Fruit fly (Drosophila melanogaster) whole organism, embryonic: ENCODE data around the gene CG34267.

Source experiments
- ATbp ChIP-seq: fragments of 200-800 bp; sonication (Bioruptor generic); optimal IDR thresholded peaks from 2 replicates; lab custom pipeline; 2017; ENCODE audit warnings: missing biosample characterization, mild to moderate bottlenecking, missing genetic modification characterization, missing genetic modification reagents
- Asciz ChIP-seq: fragments of 200-800 bp; sonication (Bioruptor generic); optimal IDR thresholded peaks from 2 replicates; lab custom pipeline; 2017; ENCODE audit warnings: missing biosample characterization, mild to moderate bottlenecking, missing genetic modification characterization, missing genetic modification reagents
- CG10209 ChIP-seq: fragments of 200-800 bp; sonication (Bioruptor generic); optimal IDR thresholded peaks from 3 replicates; lab custom pipeline; 2017; ENCODE audit warnings: missing biosample characterization, mild to moderate bottlenecking, missing genetic modification characterization, missing genetic modification reagents
- CG10366 ChIP-seq: fragments of 200-800 bp; sonication (Bioruptor generic); IDR thresholded peaks from 2 replicates; pipeline ENCODE4 v1.3.6; 2022; ENCODE audit warnings: missing biosample characterization, missing genetic modification characterization
- CG11398 ChIP-seq: fragments of 200-800 bp; sonication (Bioruptor generic); optimal IDR thresholded peaks from 2 replicates; lab custom pipeline; 2016; ENCODE audit warnings: missing biosample characterization, missing genetic modification characterization
- CG12236 ChIP-seq: fragments of 200-800 bp; sonication (Bioruptor generic); optimal IDR thresholded peaks from 2 replicates; lab custom pipeline; 2016; ENCODE audit warnings: missing biosample characterization, missing genetic modification characterization
- CG12942 ChIP-seq: fragments of 200-800 bp; sonication (Bioruptor generic); optimal IDR thresholded peaks from 3 replicates; lab custom pipeline; 2016; ENCODE audit warnings: missing biosample characterization, missing genetic modification characterization
- CG13296 ChIP-seq: fragments of 200-800 bp; sonication (Bioruptor generic); optimal IDR thresholded peaks from 3 replicates; lab custom pipeline; 2018; ENCODE audit warnings: missing biosample characterization, mild to moderate bottlenecking, missing genetic modification characterization
- CG13624 ChIP-seq: fragments of 200-800 bp; sonication (Bioruptor generic); optimal IDR thresholded peaks from 2 replicates; lab custom pipeline; 2016; ENCODE audit warnings: missing biosample characterization, missing genetic modification characterization
- CG14965 ChIP-seq: fragments of 200-800 bp; sonication (Bioruptor generic); optimal IDR thresholded peaks from 2 replicates; lab custom pipeline; 2016; ENCODE audit warnings: missing biosample characterization, missing genetic modification characterization, borderline replicate concordance
- CG16813 ChIP-seq: fragments of 200-800 bp; sonication (Bioruptor generic); IDR thresholded peaks from 3 replicates; pipeline ENCODE4 v1.3.6; 2022; ENCODE audit warnings: missing biosample characterization, missing genetic modification characterization; ENCODE audit not compliant: partially characterized antibody
- CG16863 ChIP-seq: fragments of 200-800 bp; sonication (Bioruptor generic); optimal IDR thresholded peaks from 3 replicates; lab custom pipeline; 2016; ENCODE audit warnings: missing biosample characterization, missing genetic modification characterization
- CG17568 ChIP-seq: fragments of 200-800 bp; sonication (Bioruptor generic); optimal IDR thresholded peaks from 2 replicates; lab custom pipeline; 2018; ENCODE audit warnings: missing biosample characterization, mild to moderate bottlenecking, missing genetic modification characterization, moderate library complexity
- CG17802 ChIP-seq: fragments of 200-800 bp; sonication (Bioruptor generic); optimal IDR thresholded peaks from 2 replicates; lab custom pipeline; 2018; ENCODE audit warnings: missing biosample characterization, mild to moderate bottlenecking, missing genetic modification characterization, moderate library complexity
- CG17912 ChIP-seq: fragments of 200-800 bp; sonication (Bioruptor generic); optimal IDR thresholded peaks from 2 replicates; lab custom pipeline; 2018; ENCODE audit warnings: missing biosample characterization, mild to moderate bottlenecking, missing genetic modification characterization
- CG3163 ChIP-seq: fragments of 200-800 bp; sonication (Bioruptor generic); optimal IDR thresholded peaks from 3 replicates; lab custom pipeline; 2016; ENCODE audit warnings: missing biosample characterization, missing genetic modification characterization
- CG34224 ChIP-seq: fragments of 200-800 bp; sonication (Bioruptor generic); IDR thresholded peaks from 3 replicates; pipeline ENCODE4 v1.3.6; 2022; ENCODE audit warnings: missing biosample characterization, missing genetic modification characterization; ENCODE audit not compliant: partially characterized antibody
- CG4707 ChIP-seq: fragments of 200-800 bp; sonication (Bioruptor generic); optimal IDR thresholded peaks from 2 replicates; lab custom pipeline; 2018; ENCODE audit warnings: missing biosample characterization, mild to moderate bottlenecking, missing genetic modification characterization, moderate library complexity
- CG4854 ChIP-seq: fragments of 200-800 bp; sonication (Bioruptor generic); optimal IDR thresholded peaks from 2 replicates; lab custom pipeline; 2016; ENCODE audit warnings: missing biosample characterization, missing genetic modification characterization, inconsistent platforms
- CG6683 ChIP-seq: fragments of 200-800 bp; sonication (Bioruptor generic); optimal IDR thresholded peaks from 2 replicates; lab custom pipeline; 2017; ENCODE audit warnings: missing biosample characterization, mild to moderate bottlenecking, missing genetic modification characterization, missing genetic modification reagents
- CG6765 ChIP-seq: fragments of 200-800 bp; sonication (Bioruptor generic); optimal IDR thresholded peaks from 3 replicates; lab custom pipeline; 2017; ENCODE audit warnings: missing biosample characterization, mild to moderate bottlenecking, missing genetic modification characterization
- CG6813 ChIP-seq: fragments of 200-800 bp; sonication (Bioruptor generic); optimal IDR thresholded peaks from 2 replicates; lab custom pipeline; 2017; ENCODE audit warnings: missing biosample characterization, missing genetic modification characterization, mild to moderate bottlenecking, moderate library complexity, missing genetic modification reagents
- CG7357 ChIP-seq: fragments of 200-800 bp; sonication (Bioruptor generic); IDR thresholded peaks from 3 replicates; pipeline ENCODE4 v1.3.6; 2022; ENCODE audit warnings: missing biosample characterization, missing genetic modification characterization
- CG7987 ChIP-seq: fragments of 200-800 bp; sonication (Bioruptor generic); optimal IDR thresholded peaks from 2 replicates; lab custom pipeline; 2018; ENCODE audit warnings: missing biosample characterization, mild to moderate bottlenecking, missing genetic modification characterization, moderate library complexity
- D ChIP-seq, 2 experiments: fragments of 200-800 bp in 1 of 2; fragments of >200 bp in 1 of 2; sonication (Bioruptor generic) in 1 of 2; optimal IDR thresholded peaks; 2 replicates in 1 of 2; 3 replicates in 1 of 2; lab custom pipeline; 2017; ENCODE audit warnings: mild to moderate bottlenecking in 1 of 2, missing biosample characterization in 1 of 2, missing genetic modification characterization in 1 of 2, missing genetic modification reagents in 1 of 2
- Fer1 ChIP-seq: fragments of 200-800 bp; sonication (Bioruptor generic); optimal IDR thresholded peaks from 2 replicates; lab custom pipeline; 2017; ENCODE audit warnings: missing biosample characterization, mild to moderate bottlenecking, missing genetic modification characterization
- HLH3B ChIP-seq: fragments of 200-800 bp; sonication (Bioruptor generic); IDR thresholded peaks from 2 replicates; pipeline ENCODE4 v1.3.6; 2022; ENCODE audit warnings: missing biosample characterization, missing genetic modification characterization
- Hmr ChIP-seq: fragments of 200-800 bp; sonication (Bioruptor generic); optimal IDR thresholded peaks from 3 replicates; lab custom pipeline; 2017; ENCODE audit warnings: mild to moderate bottlenecking, missing biosample characterization, missing genetic modification reagents, missing genetic modification characterization
- Hr78 ChIP-seq, 2 experiments: fragments of 200-800 bp in 1 of 2; fragments of >200 bp in 1 of 2; sonication (Bioruptor generic) in 1 of 2; optimal IDR thresholded peaks; 2 replicates each; lab custom pipeline; 2017 to 2019; ENCODE audit warnings: missing biosample characterization in 2 of 2, missing genetic modification characterization in 2 of 2, mild to moderate bottlenecking in 1 of 2, moderate library complexity in 1 of 2
- MTF-1 ChIP-seq: fragments of 200-800 bp; sonication (Bioruptor generic); optimal IDR thresholded peaks from 2 replicates; lab custom pipeline; 2018; ENCODE audit warnings: missing biosample characterization, mild to moderate bottlenecking, missing genetic modification characterization, borderline replicate concordance
- Nf-YC ChIP-seq: fragments of 200-800 bp; optimal IDR thresholded peaks from 3 replicates; lab custom pipeline; 2019; ENCODE audit warnings: missing biosample characterization, mild to moderate bottlenecking, missing genetic modification characterization, moderate library complexity
- PHDP ChIP-seq: fragments of 200-800 bp; sonication (Bioruptor generic); optimal IDR thresholded peaks from 3 replicates; lab custom pipeline; 2018; ENCODE audit warnings: missing biosample characterization, mild to moderate bottlenecking, missing genetic modification characterization, moderate library complexity
- Tbp ChIP-seq: fragments of >200 bp; optimal IDR thresholded peaks from 2 replicates; lab custom pipeline; 2018; ENCODE audit warnings: missing biosample characterization, missing genetic modification characterization
- Vsx1 ChIP-seq: fragments of 200-800 bp; sonication (Bioruptor generic); optimal IDR thresholded peaks from 2 replicates; lab custom pipeline; 2017; ENCODE audit warnings: missing biosample characterization, mild to moderate bottlenecking, missing genetic modification characterization, missing genetic modification reagents
- caup ChIP-seq: fragments of 200-800 bp; sonication (Bioruptor generic); optimal IDR thresholded peaks from 3 replicates; lab custom pipeline; 2017; ENCODE audit warnings: missing biosample characterization, mild to moderate bottlenecking, missing genetic modification characterization, moderate library complexity; ENCODE audit not compliant: severe bottlenecking
- eve ChIP-seq, 2 experiments: fragments of >200 bp; optimal IDR thresholded peaks; 2 replicates each; lab custom pipeline; 2017; ENCODE audit warnings: missing biosample characterization in 2 of 2, missing genetic modification characterization in 2 of 2
- exex ChIP-seq: fragments of 200-800 bp; sonication (Bioruptor generic); optimal IDR thresholded peaks from 4 replicates; lab custom pipeline; 2018; ENCODE audit warnings: missing biosample characterization, mild to moderate bottlenecking, missing genetic modification characterization, moderate library complexity
- gcm ChIP-seq: fragments of 200-800 bp; sonication (Bioruptor generic); optimal IDR thresholded peaks from 2 replicates; lab custom pipeline; 2019; ENCODE audit warnings: missing biosample characterization, mild to moderate bottlenecking, missing genetic modification characterization, moderate library complexity
- hkb ChIP-seq, 2 experiments: fragments of 200-800 bp in 1 of 2; fragments of >200 bp in 1 of 2; sonication (Bioruptor generic) in 1 of 2; IDR thresholded peaks in 1 of 2; optimal IDR thresholded peaks in 1 of 2; 2 replicates each; pipeline versions ENCODE4 v1.3.6 to Lab custom; 2017 to 2022; ENCODE audit warnings: missing biosample characterization in 1 of 2, missing genetic modification characterization in 1 of 2
- inv ChIP-seq: fragments of 200-800 bp; sonication (Bioruptor generic); IDR thresholded peaks from 2 replicates; pipeline ENCODE4 v1.3.6; 2022; ENCODE audit warnings: missing biosample characterization, missing genetic modification characterization; ENCODE audit not compliant: partially characterized antibody
- lmd ChIP-seq: fragments of 200-800 bp; sonication (Bioruptor generic); IDR thresholded peaks from 2 replicates; pipeline ENCODE4 v1.3.6; 2022; ENCODE audit warnings: missing biosample characterization, missing genetic modification characterization
- odd ChIP-seq: fragments of 200-800 bp; sonication (Bioruptor generic); optimal IDR thresholded peaks from 2 replicates; lab custom pipeline; 2017; ENCODE audit warnings: missing biosample characterization, mild to moderate bottlenecking, missing genetic modification characterization
- onecut ChIP-seq: fragments of 200-800 bp; sonication (Bioruptor generic); IDR thresholded peaks from 2 replicates; pipeline ENCODE4 v1.3.6; 2022; ENCODE audit warnings: missing biosample characterization, missing genetic modification characterization
- run ChIP-seq: fragments of 200-800 bp; sonication (Bioruptor generic); optimal IDR thresholded peaks from 3 replicates; lab custom pipeline; 2018; ENCODE audit warnings: missing biosample characterization, mild to moderate bottlenecking, missing genetic modification characterization
- scrt ChIP-seq: fragments of 200-800 bp; sonication (Bioruptor generic); optimal IDR thresholded peaks from 2 replicates; lab custom pipeline; 2018; ENCODE audit warnings: missing biosample characterization, mild to moderate bottlenecking, missing genetic modification characterization, moderate library complexity
- stc ChIP-seq: fragments of 200-800 bp; sonication (Bioruptor generic); IDR thresholded peaks from 2 replicates; pipeline ENCODE4 v1.3.6; 2022; ENCODE audit warnings: missing biosample characterization, missing genetic modification characterization
- tup ChIP-seq: fragments of 200-800 bp; sonication (Bioruptor generic); optimal IDR thresholded peaks from 2 replicates; lab custom pipeline; 2016; ENCODE audit warnings: missing biosample characterization, mild to moderate bottlenecking, missing genetic modification characterization, moderate library complexity
- wek ChIP-seq: fragments of 200-800 bp; sonication (Bioruptor generic); optimal IDR thresholded peaks from 3 replicates; lab custom pipeline; 2018; ENCODE audit warnings: missing biosample characterization, mild to moderate bottlenecking, missing genetic modification characterization, moderate library complexity

CG34267 gene

dm6 chr3L:483818-484217 lies 16.4 kb downstream of the CG34267 start (continued):
- TF ChIP-seq Tbp (GFP tag; lab: Kevin White, UChicago) = no peak
- TF ChIP-seq stc (GFP tag; lab: Robert Waterston, UW) = no peak
- TF ChIP-seq Hmr (GFP tag; lab: Kevin White, UChicago) = peak; percentile 7
- peak; percentile 26 for TF ChIP-seq odd (GFP tag; lab: Kevin White, UChicago)
- peak; percentile 36 for TF ChIP-seq Vsx1 (GFP tag; lab: Kevin White, UChicago)
- TF ChIP-seq CG17802 = no peak
- TF ChIP-seq CG12942 = no peak
- no peak for TF ChIP-seq lmd
- no peak for TF ChIP-seq hkb (optimal IDR thresholded peaks at IDR 0.05; lab: Kevin White, UChicago)
- peak; percentile 41; the same call in 1 of the 2 replicates for TF ChIP-seq hkb (GFP tag; IDR thresholded peaks at IDR 0.05; lab: Robert Waterston, UW)
- peak; percentile 8 for TF ChIP-seq CG6765 (GFP tag; lab: Kevin White, UChicago)
- peak; percentile 32 for TF ChIP-seq Fer1 (GFP tag; lab: Kevin White, UChicago)
- no peak for TF ChIP-seq Nf-YC
- TF ChIP-seq CG17568 (GFP tag; lab: Kevin White, UChicago) = peak; percentile 60
- TF ChIP-seq CG7987 (GFP tag; lab: Kevin White, UChicago) = peak; percentile 59
- TF ChIP-seq tup (GFP tag; lab: Kevin White, UChicago) = no peak
- peak; percentile 52 for TF ChIP-seq CG4707 (GFP tag; lab: Kevin White, UChicago)
- peak; percentile 30 for TF ChIP-seq CG6813 (GFP tag; lab: Kevin White, UChicago)
- TF ChIP-seq CG13296 (GFP tag; lab: Kevin White, UChicago) = peak; percentile 4
- TF ChIP-seq exex = peak; percentile 35
- TF ChIP-seq caup (GFP tag; lab: Kevin White, UChicago) = peak; percentile 15
- 0 out of 2 replicates have a peak, but pooled peaks have one; percentile 23 for TF ChIP-seq HLH3B (GFP tag; lab: Robert Waterston, UW)
- TF ChIP-seq CG10366 (GFP tag; lab: Robert Waterston, UW) = no peak
- TF ChIP-seq CG12236 (GFP tag; lab: Kevin White, UChicago) = no peak
- peak; percentile 10 for TF ChIP-seq CG10209 (GFP tag; lab: Kevin White, UChicago)
- peak; percentile 12 for TF ChIP-seq CG11398 (GFP tag; lab: Kevin White, UChicago)
- TF ChIP-seq D (optimal IDR thresholded peaks at IDR 0.05; lab: Kevin White, UChicago) = no peak
- peak; percentile 18 for TF ChIP-seq D (GFP tag; optimal IDR thresholded peaks at IDR 0.05; lab: Kevin White, UChicago)
- peak; percentile 53 for TF ChIP-seq Asciz
- TF ChIP-seq ATbp (GFP tag; lab: Kevin White, UChicago) = peak; percentile 43
- TF ChIP-seq eve (GFP tag; optimal IDR thresholded peaks at IDR 0.05; lab: Kevin White, UChicago) = peak in 1 of 2 experiments; percentile 16
- TF ChIP-seq wek (GFP tag; lab: Kevin White, UChicago) = peak; percentile 41
- TF ChIP-seq PHDP (tag; lab: Kevin White, UChicago) = peak; percentile 18
- TF ChIP-seq MTF-1 (GFP tag; lab: Kevin White, UChicago) = peak; percentile 14

- TF ChIP-seq CG6683 (GFP tag; lab: Kevin White, UChicago) (no peak), CG7357 (GFP tag; lab: Robert Waterston, UW) (no peak), Hr78 (GFP tag; optimal IDR thresholded peaks at IDR 0.05; lab: Kevin White, UChicago) (peak in 1 of 2 experiments; percentile 26), CG16813 (no peak), CG13624 (no peak), inv (no peak), CG14965 (GFP tag; lab: Kevin White, UChicago) (no peak), gcm (GFP tag; lab: Kevin White, UChicago) (no peak), CG34224 (GFP tag; lab: Robert Waterston, UW) (no peak), scrt (no peak), CG4854 (GFP tag; lab: Kevin White, UChicago) (no peak), run (tag; lab: Kevin White, UChicago) (peak; percentile 53), CG17912 (GFP tag; lab: Kevin White, UChicago) (no peak), onecut (GFP tag; lab: Robert Waterston, UW) (peak; percentile 47; the same call in 1 of the 2 replicates), CG16863 (GFP tag; lab: Kevin White, UChicago) (no peak), CG3163 (no peak)
Observed at dm6 chr3L:473064-473463, 27.2 kb downstream of the CG34267 start.
